Worm (Caenorhabditis elegans) whole organism, L2 larva: ENCODE measurements around the gene srd-16.

Experiments
- F13H6.1 ChIP-seq: sonication (generic microtip); optimal IDR thresholded peaks from 2 replicates; lab custom pipeline; 2016; ENCODE audit warnings: missing genetic modification characterization, missing compliant biosample characterization
- R02D3.7 ChIP-seq: fragments of 150-350 bp; optimal IDR thresholded peaks from 2 replicates; lab custom pipeline; 2014; ENCODE audit warnings: missing biosample characterization, missing genetic modification characterization
- Y55F3AM.14 ChIP-seq: fragments of 200-800 bp; sonication (Bioruptor generic); optimal IDR thresholded peaks from 2 replicates; lab custom pipeline; 2018; ENCODE audit warnings: mild to moderate bottlenecking, missing genetic modification characterization, missing compliant biosample characterization
- alr-1 ChIP-seq: fragments of 150-350 bp; optimal IDR thresholded peaks from 2 replicates; lab custom pipeline; 2014; ENCODE audit warnings: missing biosample characterization, missing genetic modification characterization
- ama-1 ChIP-seq: fragments of 150-350 bp; optimal IDR thresholded peaks from 2 replicates; lab custom pipeline; 2018; ENCODE audit warnings: inconsistent platforms
- blmp-1 ChIP-seq: sonication (generic microtip); optimal IDR thresholded peaks from 2 replicates; lab custom pipeline; 2017; ENCODE audit warnings: missing genetic modification characterization, mild to moderate bottlenecking, missing compliant biosample characterization, antibody characterized with exemption, moderate library complexity; ENCODE audit not compliant: insufficient read depth
- ceh-16 ChIP-seq: fragments of 150-350 bp; optimal IDR thresholded peaks from 2 replicates; lab custom pipeline; 2014; ENCODE audit warnings: missing biosample characterization, missing genetic modification characterization
- ceh-82 ChIP-seq: fragments of 150-350 bp; optimal IDR thresholded peaks from 2 replicates; lab custom pipeline; 2014; ENCODE audit warnings: missing biosample characterization, missing genetic modification characterization
- dmd-4 ChIP-seq: sonication (generic microtip); optimal IDR thresholded peaks from 2 replicates; lab custom pipeline; 2017; ENCODE audit warnings: missing biosample characterization, missing genetic modification characterization
- egl-27 ChIP-seq: sonication (generic microtip); optimal IDR thresholded peaks from 3 replicates; lab custom pipeline; 2017; ENCODE audit warnings: missing biosample characterization, missing genetic modification reagents, missing genetic modification characterization
- elt-1 ChIP-seq: fragments of 150-350 bp; optimal IDR thresholded peaks from 2 replicates; lab custom pipeline; 2014; ENCODE audit warnings: missing biosample characterization, missing genetic modification characterization
- elt-3 ChIP-seq: sonication (generic microtip); optimal IDR thresholded peaks from 2 replicates; lab custom pipeline; 2017; ENCODE audit warnings: missing biosample characterization, missing genetic modification characterization
- gmeb-1 ChIP-seq: fragments of 150-350 bp; optimal IDR thresholded peaks from 2 replicates; lab custom pipeline; 2014; ENCODE audit warnings: missing biosample characterization, missing genetic modification characterization
- lin-11 ChIP-seq: fragments of 150-350 bp; sonication (generic microtip); optimal IDR thresholded peaks from 2 replicates; lab custom pipeline; 2014; ENCODE audit warnings: missing biosample characterization, missing genetic modification characterization, inconsistent platforms, mixed read lengths
- lin-13 ChIP-seq: fragments of 150-350 bp; optimal IDR thresholded peaks from 2 replicates; lab custom pipeline; 2014; ENCODE audit warnings: missing biosample characterization, missing genetic modification reagents, missing genetic modification characterization
- lsy-2 ChIP-seq, 2 experiments: fragments of 150-350 bp in 1 of 2; sonication (generic microtip) in 1 of 2; optimal IDR thresholded peaks; 2 replicates each; lab custom pipeline; 2014 to 2017; ENCODE audit warnings: missing biosample characterization in 2 of 2, missing genetic modification characterization in 2 of 2
- mab-5 ChIP-seq: fragments of 150-350 bp; optimal IDR thresholded peaks from 2 replicates; lab custom pipeline; 2014; ENCODE audit warnings: missing biosample characterization, missing genetic modification characterization
- mbf-1 ChIP-seq: sonication (generic microtip); optimal IDR thresholded peaks from 2 replicates; lab custom pipeline; 2017; ENCODE audit warnings: missing biosample characterization, missing genetic modification characterization
- mdl-1 ChIP-seq, 2 experiments: fragments of 150-350 bp in 1 of 2; sonication (generic microtip) in 1 of 2; optimal IDR thresholded peaks; 2 replicates each; lab custom pipeline; 2017; ENCODE audit warnings: missing biosample characterization in 2 of 2, missing genetic modification characterization in 2 of 2
- nhr-10 ChIP-seq: sonication (generic microtip); optimal IDR thresholded peaks from 2 replicates; lab custom pipeline; 2017; ENCODE audit warnings: missing biosample characterization, missing genetic modification characterization
- nhr-11 ChIP-seq: fragments of 150-350 bp; optimal IDR thresholded peaks from 2 replicates; lab custom pipeline; 2014; ENCODE audit warnings: missing biosample characterization, missing genetic modification characterization
- nhr-12 ChIP-seq: fragments of 150-350 bp; optimal IDR thresholded peaks from 2 replicates; lab custom pipeline; 2014; ENCODE audit warnings: missing biosample characterization, missing genetic modification characterization
- nhr-129 ChIP-seq: fragments of 150-350 bp; optimal IDR thresholded peaks from 2 replicates; lab custom pipeline; 2014; ENCODE audit warnings: missing biosample characterization, missing genetic modification characterization
- nhr-23 ChIP-seq: fragments of 150-350 bp; optimal IDR thresholded peaks from 2 replicates; lab custom pipeline; 2014; ENCODE audit warnings: missing biosample characterization, missing genetic modification reagents, missing genetic modification characterization
- nhr-237 ChIP-seq: fragments of 150-350 bp; optimal IDR thresholded peaks from 2 replicates; lab custom pipeline; 2014; ENCODE audit warnings: missing biosample characterization, missing genetic modification characterization
- nhr-25 ChIP-seq: fragments of 150-350 bp; sonication (generic microtip); optimal IDR thresholded peaks from 3 replicates; lab custom pipeline; 2014; ENCODE audit warnings: missing biosample characterization, missing genetic modification characterization
- nhr-77 ChIP-seq: fragments of 150-350 bp; optimal IDR thresholded peaks from 2 replicates; lab custom pipeline; 2014; ENCODE audit warnings: missing biosample characterization, missing genetic modification characterization
- peb-1 ChIP-seq: fragments of 150-350 bp; optimal IDR thresholded peaks from 2 replicates; lab custom pipeline; 2014; ENCODE audit warnings: missing biosample characterization, missing genetic modification characterization
- sem-4 ChIP-seq: fragments of 150-350 bp; optimal IDR thresholded peaks from 2 replicates; lab custom pipeline; 2014; ENCODE audit warnings: missing biosample characterization, missing genetic modification reagents, missing genetic modification characterization
- skn-1 ChIP-seq: sonication (generic microtip); optimal IDR thresholded peaks from 2 replicates; lab custom pipeline; 2017; ENCODE audit warnings: missing biosample characterization, missing genetic modification characterization
- sma-3 ChIP-seq: sonication (generic microtip); optimal IDR thresholded peaks from 2 replicates; lab custom pipeline; 2016; ENCODE audit warnings: missing genetic modification reagents, missing genetic modification characterization, missing compliant biosample characterization
- sma-9 ChIP-seq, 2 experiments: fragments of 150-350 bp in 1 of 2; sonication (generic microtip) in 1 of 2; optimal IDR thresholded peaks; 2 replicates each; lab custom pipeline; 2014 to 2016; ENCODE audit warnings: missing genetic modification characterization in 2 of 2, mild to moderate bottlenecking in 1 of 2, missing biosample characterization in 1 of 2, missing compliant biosample characterization in 1 of 2, missing genetic modification reagents in 1 of 2, moderate library complexity in 1 of 2
- unc-39 ChIP-seq: fragments of 150-350 bp; optimal IDR thresholded peaks from 2 replicates; lab custom pipeline; 2014; ENCODE audit warnings: missing biosample characterization, missing genetic modification characterization
- unc-55 ChIP-seq: fragments of 150-350 bp; sonication (generic microtip); optimal IDR thresholded peaks from 3 replicates; lab custom pipeline; 2014; ENCODE audit warnings: missing biosample characterization, missing genetic modification reagents, missing genetic modification characterization
- ztf-1 ChIP-seq: fragments of 200-800 bp; sonication (Bioruptor generic); conservative IDR thresholded peaks from 2 replicates; pipeline ENCODE4 v1.3.6; 2022; ENCODE audit warnings: missing genetic modification characterization, missing compliant biosample characterization
- ztf-11 ChIP-seq: sonication (generic microtip); optimal IDR thresholded peaks from 2 replicates; lab custom pipeline; 2017; ENCODE audit warnings: missing biosample characterization, missing genetic modification characterization
- ztf-4 ChIP-seq: fragments of 150-350 bp; optimal IDR thresholded peaks from 2 replicates; lab custom pipeline; 2014; ENCODE audit warnings: missing biosample characterization, missing genetic modification characterization

srd-16 gene

DNA sequence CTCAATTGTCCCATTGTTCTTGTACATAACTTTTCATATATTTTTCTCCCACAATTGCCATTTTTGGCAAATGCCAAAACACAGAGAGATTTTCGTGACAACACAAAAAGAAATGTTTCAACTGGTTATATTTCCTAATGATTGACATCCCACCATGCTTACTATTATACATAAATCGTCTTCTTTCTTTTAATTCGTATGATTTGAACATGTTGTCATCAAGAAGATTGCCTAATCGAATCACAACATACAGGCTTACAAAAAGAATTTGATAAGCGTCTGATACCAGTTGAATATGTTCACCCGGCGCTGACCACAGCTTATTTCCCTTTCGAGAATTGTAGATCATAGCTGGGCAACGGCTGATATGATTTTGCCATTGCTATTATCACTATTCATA, 4.8 kb downstream of the srd-16 start, which contains the start of gene grd-9:
grd-9 (plus strand) TSS at position 301 of the 400 bp plus-strand sequence.
- no peak for TF ChIP-seq sma-3

DNA sequence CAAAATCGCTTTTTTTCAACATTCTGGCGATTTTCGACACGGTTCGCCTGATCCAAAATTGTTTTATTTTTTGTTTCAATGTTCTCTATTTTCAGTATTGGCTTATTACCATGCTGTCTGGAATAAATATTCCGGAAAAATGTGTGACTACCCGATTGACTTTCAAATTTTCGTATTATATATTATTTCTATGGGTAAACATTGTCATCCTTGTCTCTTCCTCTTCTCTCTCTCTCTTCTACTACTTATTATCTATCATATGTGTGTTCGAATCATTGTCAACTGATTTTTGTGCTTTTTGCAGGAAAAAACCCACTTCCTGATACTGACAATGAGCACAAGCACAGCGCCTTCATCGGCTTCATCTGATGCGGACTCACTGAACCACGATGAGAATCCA, 6.8 kb downstream of the srd-16 start, which contains the start of gene C04E6.7:
C04E6.7 (plus strand) TSS at position 301 of the 400 bp plus-strand sequence.
- no peak for TF ChIP-seq ztf-1 (GFP tag; lab: Robert Waterston, UW)
- TF ChIP-seq, all 48 proteins: peak for 0

DNA sequence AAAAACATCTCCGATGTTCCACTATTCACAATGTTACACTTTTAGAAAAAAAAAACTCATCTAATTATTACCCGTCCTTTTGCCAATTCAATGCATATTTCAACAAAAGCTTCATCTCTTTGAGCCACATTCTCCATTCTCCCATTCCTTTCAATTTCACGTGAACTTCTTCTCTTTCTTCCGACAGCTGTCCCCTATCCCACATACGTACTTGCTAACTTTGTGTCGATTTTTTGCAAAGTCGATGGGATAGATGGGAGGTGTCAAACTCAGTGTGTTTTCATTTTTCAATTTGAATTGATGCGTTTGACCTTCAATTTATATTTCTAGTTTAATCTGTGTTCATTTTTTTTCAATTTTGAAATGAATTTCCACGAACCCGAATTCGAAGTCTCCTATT, 8.6 kb downstream of the srd-16 start:
- peak; percentile 6 for TF ChIP-seq sma-9 (GFP tag; optimal IDR thresholded peaks at IDR 0.05; lab: Kevin White, UChicago)
- TF ChIP-seq sma-9 (tag; optimal IDR thresholded peaks at IDR 0.05; lab: Kevin White, UChicago) = no peak
- TF ChIP-seq ama-1 (lab: Kevin White, UChicago) = no peak
- TF ChIP-seq, all 48 proteins: peak for 1

DNA sequence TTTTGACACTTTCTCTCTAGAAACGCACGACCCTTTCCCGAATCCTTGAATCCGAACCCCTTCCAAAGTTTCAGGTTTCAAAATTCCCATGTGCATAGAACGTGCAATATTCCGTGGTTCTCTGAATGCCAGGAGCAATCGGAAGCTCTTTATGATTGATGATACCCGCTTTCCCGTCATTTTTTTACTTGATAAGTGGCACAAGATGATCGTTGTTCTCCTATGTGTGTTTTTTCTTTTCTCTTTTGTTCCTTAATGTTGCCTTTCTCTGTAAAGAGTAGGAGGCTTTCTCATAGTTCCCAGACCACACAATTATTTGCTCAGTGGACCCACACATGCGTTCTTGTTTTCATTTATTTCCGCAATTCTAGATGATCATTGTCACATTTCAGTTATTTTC, 11.0 kb downstream of the srd-16 start:
- TF ChIP-seq nhr-10 (tag; lab: Kevin White, UChicago) (no peak), F13H6.1 (no peak), mab-5 (no peak), ztf-11 (tag; lab: Kevin White, UChicago) (no peak), nhr-11 (no peak), peb-1 (no peak), nhr-23 (tag; lab: Kevin White, UChicago) (no peak)

DNA sequence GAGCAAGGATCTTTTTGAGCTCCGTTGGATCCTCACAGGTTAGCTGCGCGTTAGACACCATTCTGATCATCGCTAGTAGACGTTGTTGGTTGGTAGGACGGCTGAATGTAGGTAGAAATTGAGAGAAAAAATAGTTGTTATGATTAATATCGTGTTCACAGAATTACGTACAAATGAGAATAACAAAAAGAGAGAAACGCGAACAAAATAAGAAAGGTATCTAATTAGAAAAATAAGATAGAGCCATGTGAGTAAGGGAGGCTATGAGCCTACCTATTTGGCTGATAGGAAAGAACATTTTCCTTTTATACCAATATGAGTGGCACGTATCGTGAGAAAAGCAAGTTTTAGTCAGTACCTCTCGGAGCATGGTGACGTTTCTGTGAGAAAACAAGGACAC, 16.1 kb downstream of the srd-16 start, which contains the start of gene C04E6.8:
C04E6.8 (minus strand) TSS at position 101 of the 400 bp plus-strand sequence.
- TF ChIP-seq peb-1 (no peak), R02D3.7 (tag; lab: Kevin White, UChicago) (no peak), alr-1 (tag; lab: Kevin White, UChicago) (no peak), elt-1 (tag; lab: Kevin White, UChicago) (no peak), nhr-23 (tag; lab: Kevin White, UChicago) (no peak), dmd-4 (tag; lab: Kevin White, UChicago) (no peak), lsy-2 (tag; optimal IDR thresholded peaks at IDR 0.05; lab: Kevin White, UChicago) (no peak), nhr-10 (tag; lab: Kevin White, UChicago) (no peak), gmeb-1 (tag; lab: Kevin White, UChicago) (no peak), ceh-16 (tag; lab: Kevin White, UChicago) (no peak), Y55F3AM.14 (GFP tag; lab: Kevin White, UChicago) (no peak), ceh-82 (no peak), mdl-1 (tag; optimal IDR thresholded peaks at IDR 0.05; lab: Kevin White, UChicago) (no peak), elt-3 (tag; lab: Kevin White, UChicago) (no peak), lin-11 (tag; lab: Kevin White, UChicago) (no peak), mab-5 (no peak), sma-9 (GFP tag; optimal IDR thresholded peaks at IDR 0.05; lab: Kevin White, UChicago) (no peak), sma-9 (tag; optimal IDR thresholded peaks at IDR 0.05; lab: Kevin White, UChicago) (no peak), nhr-77 (tag; lab: Kevin White, UChicago) (no peak), egl-27 (tag; lab: Kevin White, UChicago) (no peak)

DNA sequence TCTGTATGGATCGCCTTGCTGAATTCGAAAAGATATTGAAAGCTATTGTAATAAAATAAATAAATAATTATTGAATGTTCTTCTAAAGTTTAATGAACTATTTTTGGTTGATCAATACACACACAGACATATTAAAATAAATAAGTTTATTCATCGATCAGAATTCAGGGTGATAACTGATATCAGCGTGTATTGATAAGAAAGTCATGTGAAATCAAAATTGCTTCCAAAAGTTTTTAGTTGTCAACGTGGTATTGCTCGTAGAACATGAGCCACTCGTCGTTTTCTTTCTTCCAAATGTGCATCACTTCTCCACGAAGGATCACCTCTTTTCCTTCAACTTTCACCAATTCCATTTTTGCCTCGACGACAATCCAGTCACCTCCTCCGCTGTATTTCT, 17.4 kb downstream of the srd-16 start:
- TF ChIP-seq lsy-2 (tag; optimal IDR thresholded peaks at IDR 0.05; lab: Kevin White, UChicago) = no peak
- TF ChIP-seq egl-27 (tag; lab: Kevin White, UChicago) = no peak
- no peak for TF ChIP-seq elt-3 (tag; lab: Kevin White, UChicago)

DNA sequence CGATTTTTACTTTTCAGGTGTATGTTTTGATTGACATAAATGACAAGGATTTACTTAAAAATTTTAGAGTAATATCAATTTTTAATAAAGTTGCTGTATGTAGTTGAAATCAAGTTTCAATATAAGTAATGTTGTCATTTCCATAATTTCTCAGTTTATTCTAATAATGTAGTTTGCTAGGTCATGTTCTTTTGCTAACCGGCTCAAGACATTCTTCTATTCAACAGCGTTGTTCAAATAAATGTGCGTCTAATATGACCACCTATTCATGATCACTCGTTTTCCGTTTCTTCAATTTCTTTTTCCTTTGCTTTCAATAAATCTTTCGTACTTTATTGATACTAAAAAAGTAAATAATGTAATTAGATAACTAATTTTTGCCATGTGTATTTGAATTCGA, 19.8 kb downstream of the srd-16 start, which contains the start of gene C02G6.3:
C02G6.3 (plus strand) TSS at position 301 of the 400 bp plus-strand sequence.
- TF ChIP-seq ztf-4 (tag; lab: Kevin White, UChicago) (no peak), unc-39 (tag; lab: Kevin White, UChicago) (no peak), egl-27 (tag; lab: Kevin White, UChicago) (no peak), sma-9 (GFP tag; optimal IDR thresholded peaks at IDR 0.05; lab: Kevin White, UChicago) (no peak), sma-9 (tag; optimal IDR thresholded peaks at IDR 0.05; lab: Kevin White, UChicago) (no peak), unc-55 (no peak), nhr-129 (tag; lab: Kevin White, UChicago) (no peak), sem-4 (tag; lab: Kevin White, UChicago) (no peak), lin-13 (no peak), mbf-1 (tag; lab: Kevin White, UChicago) (no peak), nhr-25 (no peak), skn-1 (tag; lab: Kevin White, UChicago) (no peak), ztf-1 (GFP tag; lab: Robert Waterston, UW) (no peak), nhr-237 (tag; lab: Kevin White, UChicago) (no peak), blmp-1 (tag; lab: Kevin White, UChicago) (no peak), nhr-12 (tag; lab: Kevin White, UChicago) (no peak)
